Worm (Caenorhabditis elegans): ENCODE results near the gene C29E4.17.

- TF ChIP-seq fkh-10 (GFP tag; optimal IDR thresholded peaks at IDR 0.05) (no peak), lsy-2 (tag; optimal IDR thresholded peaks at IDR 0.05) (no peak), nhr-77 (tag; optimal IDR thresholded peaks at IDR 0.05) (no peak), ztf-11 (tag; optimal IDR thresholded peaks at IDR 0.05) (no peak), mdl-1 (tag; optimal IDR thresholded peaks at IDR 0.05) (no peak), ama-1 (optimal IDR thresholded peaks at IDR 0.05) (no peak), sptf-1 (tag; optimal IDR thresholded peaks at IDR 0.05) (no peak), nhr-90 (tag; optimal IDR thresholded peaks at IDR 0.05; ENCODE audit: poor library complexity) (no peak), alr-1 (tag; optimal IDR thresholded peaks at IDR 0.05; ENCODE audit: borderline replicate concordance) (no peak), pag-3 (tag; optimal IDR thresholded peaks at IDR 0.05; ENCODE audit: borderline replicate concordance, insufficient read depth) (no peak), ceh-88 (GFP tag; IDR thresholded peaks at IDR 0.05) (no peak), unc-62 (GFP tag; optimal IDR thresholded peaks at IDR 0.05) (no peak), unc-30 (tag; optimal IDR thresholded peaks at IDR 0.05) (no peak)
Observed at ce11 chrIII:7877090-7877489, 45.2 kb upstream of the C29E4.17 start.

Measured in whole organism, L1 larva.